Fruit fly (Drosophila melanogaster) whole organism, embryonic: Measurements from ENCODE around the gene Aps.

ENCODE experiments used
- Aef1 ChIP-seq: fragments of 200-800 bp; sonication (Bioruptor generic); IDR thresholded peaks from 3 replicates; pipeline ENCODE4 v1.3.6; 2022; ENCODE audit warnings: missing biosample characterization, missing genetic modification characterization
- Atf6 ChIP-seq: fragments of 200-800 bp; sonication (Bioruptor generic); IDR thresholded peaks from 2 replicates; pipeline ENCODE4 v1.3.6; 2022; ENCODE audit warnings: missing biosample characterization, missing genetic modification characterization
- CG1024 ChIP-seq: fragments of 200-800 bp; sonication (Bioruptor generic); IDR thresholded peaks from 2 replicates; pipeline ENCODE4 v1.3.6; 2022; ENCODE audit warnings: missing biosample characterization, missing genetic modification characterization
- CG10654 ChIP-seq: fragments of 200-800 bp; sonication (Bioruptor generic); optimal IDR thresholded peaks from 2 replicates; lab custom pipeline; 2016; ENCODE audit warnings: missing biosample characterization, missing genetic modification characterization
- CG11456 ChIP-seq: fragments of 200-800 bp; sonication (Bioruptor generic); IDR thresholded peaks from 3 replicates; pipeline ENCODE4 v1.3.6; 2022; ENCODE audit warnings: missing biosample characterization, missing genetic modification characterization
- CG12299 ChIP-seq: fragments of 200-800 bp; sonication (Bioruptor generic); optimal IDR thresholded peaks from 2 replicates; lab custom pipeline; 2018; ENCODE audit warnings: missing biosample characterization, mild to moderate bottlenecking, missing genetic modification characterization
- CG12769 ChIP-seq: fragments of 200-800 bp; sonication (Bioruptor generic); optimal IDR thresholded peaks from 2 replicates; lab custom pipeline; 2019; ENCODE audit warnings: missing biosample characterization, mild to moderate bottlenecking, missing genetic modification characterization, moderate library complexity
- CG12942 ChIP-seq: fragments of 200-800 bp; sonication (Bioruptor generic); optimal IDR thresholded peaks from 3 replicates; lab custom pipeline; 2016; ENCODE audit warnings: missing biosample characterization, missing genetic modification characterization
- CG13287 ChIP-seq: fragments of 200-800 bp; sonication (Bioruptor generic); IDR thresholded peaks from 2 replicates; pipeline ENCODE4 v1.3.6; 2022; ENCODE audit warnings: missing biosample characterization, missing genetic modification characterization; ENCODE audit not compliant: partially characterized antibody
- CG14710 ChIP-seq: fragments of 200-800 bp; sonication (Bioruptor generic); optimal IDR thresholded peaks from 3 replicates; lab custom pipeline; 2019; ENCODE audit warnings: missing biosample characterization, mild to moderate bottlenecking, missing genetic modification characterization, moderate library complexity
- CG1529 ChIP-seq: fragments of 200-800 bp; sonication (Bioruptor generic); optimal IDR thresholded peaks from 3 replicates; lab custom pipeline; 2018; ENCODE audit warnings: missing biosample characterization, missing genetic modification characterization
- CG1647 ChIP-seq: fragments of 200-800 bp; sonication (Bioruptor generic); optimal IDR thresholded peaks from 3 replicates; lab custom pipeline; 2016; ENCODE audit warnings: missing biosample characterization, missing genetic modification characterization
- CG16813 ChIP-seq: fragments of 200-800 bp; sonication (Bioruptor generic); IDR thresholded peaks from 3 replicates; pipeline ENCODE4 v1.3.6; 2022; ENCODE audit warnings: missing biosample characterization, missing genetic modification characterization; ENCODE audit not compliant: partially characterized antibody
- CG17361 ChIP-seq: fragments of 200-800 bp; sonication (Bioruptor generic); IDR thresholded peaks from 3 replicates; pipeline ENCODE4 v1.3.6; 2022; ENCODE audit warnings: missing biosample characterization, missing genetic modification characterization
- CG2875 ChIP-seq: fragments of 200-800 bp; sonication (Bioruptor generic); optimal IDR thresholded peaks from 2 replicates; lab custom pipeline; 2017; ENCODE audit warnings: missing biosample characterization, mild to moderate bottlenecking, missing genetic modification characterization, missing genetic modification reagents
- CG30020 ChIP-seq: fragments of 200-800 bp; optimal IDR thresholded peaks from 2 replicates; lab custom pipeline; 2019; ENCODE audit warnings: missing biosample characterization, mild to moderate bottlenecking, missing genetic modification characterization, moderate library complexity
- CG31224 ChIP-seq: fragments of 200-800 bp; sonication (Bioruptor generic); IDR thresholded peaks from 2 replicates; pipeline ENCODE4 v1.3.6; 2022; ENCODE audit warnings: missing biosample characterization, missing genetic modification characterization
- CG31441 ChIP-seq: fragments of 200-800 bp; sonication (Bioruptor generic); IDR thresholded peaks from 2 replicates; pipeline ENCODE4 v1.3.6; 2022; ENCODE audit warnings: missing biosample characterization, missing genetic modification characterization
- CG3838 ChIP-seq: fragments of 200-800 bp; sonication (Bioruptor generic); optimal IDR thresholded peaks from 3 replicates; lab custom pipeline; 2016; ENCODE audit warnings: missing biosample characterization, missing genetic modification characterization
- CG3847 ChIP-seq: fragments of 200-800 bp; sonication (Bioruptor generic); IDR thresholded peaks from 2 replicates; pipeline ENCODE4 v1.3.6; 2022; ENCODE audit warnings: missing biosample characterization, missing genetic modification characterization
- CG4424 ChIP-seq: fragments of 200-800 bp; sonication (Bioruptor generic); optimal IDR thresholded peaks from 3 replicates; lab custom pipeline; 2016; ENCODE audit warnings: missing biosample characterization, missing genetic modification characterization
- CG4730 ChIP-seq: fragments of 200-800 bp; sonication (Bioruptor generic); IDR thresholded peaks from 2 replicates; pipeline ENCODE4 v1.3.6; 2022; ENCODE audit warnings: missing biosample characterization, missing genetic modification characterization
- CG4854 ChIP-seq: fragments of 200-800 bp; sonication (Bioruptor generic); optimal IDR thresholded peaks from 2 replicates; lab custom pipeline; 2016; ENCODE audit warnings: missing biosample characterization, missing genetic modification characterization, inconsistent platforms
- CG6683 ChIP-seq: fragments of 200-800 bp; sonication (Bioruptor generic); optimal IDR thresholded peaks from 2 replicates; lab custom pipeline; 2017; ENCODE audit warnings: missing biosample characterization, mild to moderate bottlenecking, missing genetic modification characterization, missing genetic modification reagents
- CG6813 ChIP-seq: fragments of 200-800 bp; sonication (Bioruptor generic); optimal IDR thresholded peaks from 2 replicates; lab custom pipeline; 2017; ENCODE audit warnings: missing biosample characterization, missing genetic modification characterization, mild to moderate bottlenecking, moderate library complexity, missing genetic modification reagents
- CG8388 ChIP-seq: fragments of 200-800 bp; sonication (Bioruptor generic); optimal IDR thresholded peaks from 2 replicates; lab custom pipeline; 2019; ENCODE audit warnings: missing biosample characterization, mild to moderate bottlenecking, missing genetic modification characterization, moderate library complexity
- CG8944 ChIP-seq: fragments of 200-800 bp; sonication (Bioruptor generic); optimal IDR thresholded peaks from 3 replicates; lab custom pipeline; 2016; ENCODE audit warnings: missing biosample characterization, missing genetic modification characterization
- Camta ChIP-seq: fragments of 200-800 bp; sonication (Bioruptor generic); optimal IDR thresholded peaks from 2 replicates; lab custom pipeline; 2016; ENCODE audit warnings: missing biosample characterization, missing genetic modification characterization
- Dip2 ChIP-seq: fragments of 200-800 bp; sonication (Bioruptor generic); IDR thresholded peaks from 2 replicates; pipeline ENCODE4 v1.3.6; 2022; ENCODE audit warnings: missing biosample characterization, missing genetic modification characterization
- Med ChIP-seq: fragments of 200-800 bp; sonication (Bioruptor generic); peaks from one replicate; lab custom pipeline; 2016; ENCODE audit warnings: missing biosample characterization, missing genetic modification characterization, mild to moderate bottlenecking, inconsistent platforms, moderate library complexity
- Myb ChIP-seq: fragments of 200-800 bp; sonication (Bioruptor generic); optimal IDR thresholded peaks from 2 replicates; lab custom pipeline; 2016; ENCODE audit warnings: missing biosample characterization, missing genetic modification characterization
- Neu2 ChIP-seq: fragments of 200-800 bp; sonication (Bioruptor generic); optimal IDR thresholded peaks from 3 replicates; lab custom pipeline; 2016; ENCODE audit warnings: missing biosample characterization, missing genetic modification characterization, borderline replicate concordance
- Six4 ChIP-seq: fragments of 200-800 bp; sonication (Bioruptor generic); optimal IDR thresholded peaks from 2 replicates; lab custom pipeline; 2016; ENCODE audit warnings: missing biosample characterization, missing genetic modification characterization
- Sry-β ChIP-seq: fragments of 200-800 bp; sonication (Bioruptor generic); optimal IDR thresholded peaks from 2 replicates; lab custom pipeline; 2018; ENCODE audit warnings: missing biosample characterization, mild to moderate bottlenecking, missing genetic modification characterization, moderate library complexity
- Sry-δ ChIP-seq: fragments of 200-800 bp; sonication (Bioruptor generic); optimal IDR thresholded peaks from 2 replicates; lab custom pipeline; 2016; ENCODE audit warnings: missing biosample characterization, missing genetic modification characterization
- chn ChIP-seq: fragments of 200-800 bp; sonication (Bioruptor generic); optimal IDR thresholded peaks from 2 replicates; lab custom pipeline; 2016; ENCODE audit warnings: missing biosample characterization, missing genetic modification characterization
- corto ChIP-seq: fragments of 200-800 bp; sonication (Bioruptor generic); optimal IDR thresholded peaks from 2 replicates; lab custom pipeline; 2016; ENCODE audit warnings: missing biosample characterization, mild to moderate bottlenecking, missing genetic modification characterization, moderate library complexity
- crc ChIP-seq: fragments of 200-800 bp; sonication (Bioruptor generic); optimal IDR thresholded peaks from 2 replicates; lab custom pipeline; 2016; ENCODE audit warnings: missing biosample characterization, missing genetic modification characterization
- cwo ChIP-seq: fragments of 200-800 bp; sonication (Bioruptor generic); optimal IDR thresholded peaks from 3 replicates; lab custom pipeline; 2017; ENCODE audit warnings: missing biosample characterization, missing genetic modification characterization, mild to moderate bottlenecking, moderate library complexity, missing genetic modification reagents
- disco-r ChIP-seq: fragments of 200-800 bp; sonication (Bioruptor generic); optimal IDR thresholded peaks from 2 replicates; lab custom pipeline; 2016; ENCODE audit warnings: missing biosample characterization, missing genetic modification characterization
- dpn ChIP-seq, 2 experiments: fragments of 200-800 bp; sonication (Bioruptor generic); optimal IDR thresholded peaks; 3 replicates each; lab custom pipeline; 2016; ENCODE audit warnings: missing biosample characterization in 2 of 2, missing genetic modification characterization in 2 of 2
- inv ChIP-seq: fragments of 200-800 bp; sonication (Bioruptor generic); IDR thresholded peaks from 2 replicates; pipeline ENCODE4 v1.3.6; 2022; ENCODE audit warnings: missing biosample characterization, missing genetic modification characterization; ENCODE audit not compliant: partially characterized antibody
- knrl ChIP-seq: fragments of 200-800 bp; sonication (Bioruptor generic); IDR thresholded peaks from 3 replicates; pipeline ENCODE4 v1.3.6; 2022; ENCODE audit warnings: missing biosample characterization, missing genetic modification characterization; ENCODE audit not compliant: partially characterized antibody
- nom ChIP-seq: fragments of 200-800 bp; sonication (Bioruptor generic); optimal IDR thresholded peaks from 2 replicates; lab custom pipeline; 2017; ENCODE audit warnings: missing biosample characterization, missing genetic modification characterization, mild to moderate bottlenecking, moderate library complexity, missing genetic modification reagents
- oc ChIP-seq: fragments of 200-800 bp; sonication (Bioruptor generic); optimal IDR thresholded peaks from 2 replicates; lab custom pipeline; 2018; ENCODE audit warnings: missing biosample characterization, mild to moderate bottlenecking, missing genetic modification characterization, moderate library complexity
- psq ChIP-seq: fragments of 200-800 bp; sonication (Bioruptor generic); optimal IDR thresholded peaks from 2 replicates; lab custom pipeline; 2017; ENCODE audit warnings: missing biosample characterization, missing genetic modification characterization
- schlank ChIP-seq: fragments of 200-800 bp; sonication (Bioruptor generic); optimal IDR thresholded peaks from 2 replicates; lab custom pipeline; 2018; ENCODE audit warnings: missing biosample characterization, mild to moderate bottlenecking, missing genetic modification characterization
- sim ChIP-seq: fragments of 200-800 bp; sonication (Bioruptor generic); IDR thresholded peaks from 2 replicates; pipeline ENCODE4 v1.3.6; 2022; ENCODE audit warnings: missing biosample characterization, missing genetic modification characterization
- sisA ChIP-seq: fragments of 200-800 bp; sonication (Bioruptor generic); IDR thresholded peaks from 2 replicates; pipeline ENCODE4 v1.3.6; 2022; ENCODE audit warnings: missing biosample characterization, missing genetic modification characterization
- so ChIP-seq: fragments of 200-800 bp; sonication (Bioruptor generic); IDR thresholded peaks from 3 replicates; pipeline ENCODE4 v1.3.6; 2022; ENCODE audit warnings: missing biosample characterization, missing genetic modification characterization
- unpg ChIP-seq: fragments of 200-800 bp; sonication (Bioruptor generic); optimal IDR thresholded peaks from 3 replicates; lab custom pipeline; 2018; ENCODE audit warnings: missing biosample characterization, mild to moderate bottlenecking, missing genetic modification characterization, moderate library complexity

The Aps gene

dm6 chr3L:10931430-10931829, 32.5 kb upstream of the Aps start (continued):
- TF ChIP-seq CG2875 (GFP tag; lab: Kevin White, UChicago) (no peak), chn (GFP tag; lab: Kevin White, UChicago) (no peak), Med (no peak), Sry-δ (GFP tag; lab: Kevin White, UChicago) (no peak), sisA (GFP tag; lab: Robert Waterston, UW) (0 out of 2 replicates have a peak, but pooled peaks have one; percentile 32), CG12942 (GFP tag; lab: Kevin White, UChicago) (peak; percentile 4), CG12769 (tag; lab: Kevin White, UChicago) (no peak), CG8388 (peak; percentile 31), Sry-β (GFP tag; lab: Kevin White, UChicago) (no peak), oc (tag; lab: Kevin White, UChicago) (no peak), CG6683 (no peak), cwo (GFP tag; lab: Kevin White, UChicago) (no peak), disco-r (GFP tag; lab: Kevin White, UChicago) (no peak), psq (GFP tag; lab: Kevin White, UChicago) (no peak), CG14710 (tag; lab: Kevin White, UChicago) (peak; percentile 28), crc (no peak), corto (no peak), CG8944 (no peak), CG4424 (peak; percentile 57), knrl (GFP tag; lab: Robert Waterston, UW) (no peak), CG10654 (no peak), inv (GFP tag; lab: Robert Waterston, UW) (no peak), Atf6 (no peak), Six4 (no peak), CG31224 (GFP tag; lab: Robert Waterston, UW) (no peak), nom (peak; percentile 42), Aef1 (GFP tag; lab: Robert Waterston, UW) (no peak), CG1024 (no peak), CG1529 (GFP tag; lab: Kevin White, UChicago) (no peak), CG12299 (tag; lab: Kevin White, UChicago) (no peak), Myb (no peak), CG11456 (GFP tag; lab: Robert Waterston, UW) (no peak), CG3838 (GFP tag; lab: Kevin White, UChicago) (no peak), dpn (GFP tag; optimal IDR thresholded peaks at IDR 0.05; lab: Kevin White, UChicago) (peak in 1 of 2 experiments; percentile 9), CG4730 (GFP tag; lab: Robert Waterston, UW) (peak; percentile 31; the same call in 1 of the 2 replicates), CG1647 (GFP tag; lab: Kevin White, UChicago) (no peak), unpg (GFP tag; lab: Kevin White, UChicago) (peak; percentile 37), Dip2 (GFP tag; lab: Robert Waterston, UW) (no peak), schlank (tag; lab: Kevin White, UChicago) (no peak), CG6813 (no peak), CG13287 (GFP tag; lab: Robert Waterston, UW) (no peak), so (GFP tag; lab: Robert Waterston, UW) (no peak), CG17361 (GFP tag; lab: Robert Waterston, UW) (peak; percentile 59; the same call in 1 of the 3 replicates), Camta (GFP tag; lab: Kevin White, UChicago) (no peak), CG4854 (no peak), sim (GFP tag; lab: Robert Waterston, UW) (no peak), CG3847 (no peak), CG16813 (GFP tag; lab: Robert Waterston, UW) (no peak), CG30020 (tag; lab: Kevin White, UChicago) (no peak), Neu2 (GFP tag; lab: Kevin White, UChicago) (no peak), CG31441 (GFP tag; lab: Robert Waterston, UW) (peak; percentile 54)
